Fruit fly (Drosophila melanogaster) whole organism: Measurements from ENCODE around the gene CG32095.

Experiments
- pan ChIP-seq: fragments of >200 bp; optimal IDR thresholded peaks from 2 replicates; lab custom pipeline; 2017
- psq ChIP-seq: fragments of >200 bp; optimal IDR thresholded peaks from 2 replicates; lab custom pipeline; 2017

dm6 chr3L:11862266-11862665 lies 36.7 kb upstream of the CG32095 start:
- TF ChIP-seq pan (lab: Kevin White, UChicago): no peak
- no peak for TF ChIP-seq psq (lab: Kevin White, UChicago)
